Worm (Caenorhabditis elegans) whole organism, L1 larva: Measurements from ENCODE around the gene H03G16.5.
A peak's percentile ranks its signal among the peaks of the same experiment; 100 is the strongest.

Experiments
- C16A3.4 ChIP-seq: fragments of 150-350 bp; optimal IDR thresholded peaks from 2 replicates; lab custom pipeline; 2014; ENCODE audit warnings: missing biosample characterization, missing genetic modification characterization
- aha-1 ChIP-seq: fragments of 150-350 bp; optimal IDR thresholded peaks from 2 replicates; lab custom pipeline; 2014; ENCODE audit warnings: missing biosample characterization, missing genetic modification characterization
- ama-1 ChIP-seq: fragments of 150-350 bp; optimal IDR thresholded peaks from 2 replicates; lab custom pipeline; 2014
- blmp-1 ChIP-seq: fragments of 150-350 bp; optimal IDR thresholded peaks from 2 replicates; lab custom pipeline; 2014; ENCODE audit warnings: missing biosample characterization, missing genetic modification characterization
- ceh-63 ChIP-seq: fragments of 200-800 bp; sonication (Bioruptor generic); optimal IDR thresholded peaks from 2 replicates; lab custom pipeline; 2018; ENCODE audit warnings: mild to moderate bottlenecking, missing genetic modification characterization, missing compliant biosample characterization
- ceh-8 ChIP-seq: fragments of 200-800 bp; sonication (Bioruptor generic); optimal IDR thresholded peaks from 2 replicates; lab custom pipeline; 2018; ENCODE audit warnings: mild to moderate bottlenecking, missing genetic modification characterization, moderate library complexity, missing compliant biosample characterization
- dsc-1 ChIP-seq: sonication (generic microtip); optimal IDR thresholded peaks from 2 replicates; lab custom pipeline; 2016; ENCODE audit warnings: mild to moderate bottlenecking, missing genetic modification characterization, missing compliant biosample characterization
- efl-1 ChIP-seq, 4 experiments: fragments of 150-350 bp; optimal IDR thresholded peaks in 3 of 4; peaks in 1 of 4; 1 replicate in 1 of 4; 2 replicates in 3 of 4; lab custom pipeline; 2014; ENCODE audit warnings: missing biosample characterization in 2 of 4, missing genetic modification characterization in 2 of 4, missing genetic modification reagents in 2 of 4
- efl-3 ChIP-seq: fragments of 200-800 bp; sonication (Bioruptor generic); optimal IDR thresholded peaks from 2 replicates; lab custom pipeline; 2018; ENCODE audit warnings: mild to moderate bottlenecking, missing genetic modification characterization, missing compliant biosample characterization
- egl-13 ChIP-seq: sonication (generic microtip); optimal IDR thresholded peaks from 2 replicates; lab custom pipeline; 2016; ENCODE audit warnings: missing genotype, missing genetic modification reagents, missing genetic modification characterization, missing compliant biosample characterization
- elt-2 ChIP-seq: sonication (generic microtip); optimal IDR thresholded peaks from 2 replicates; lab custom pipeline; 2016; ENCODE audit warnings: missing genetic modification characterization, mild to moderate bottlenecking, inconsistent platforms, missing compliant biosample characterization, missing genetic modification reagents
- elt-3 ChIP-seq, 6 experiments: fragments of 150-350 bp in 1 of 6; sonication (generic microtip); optimal IDR thresholded peaks; 2 replicates each; lab custom pipeline; 2017 to 2018; ENCODE audit warnings: missing biosample characterization in 6 of 6, missing genetic modification characterization in 6 of 6, inconsistent platforms in 1 of 6
- fkh-4 ChIP-seq: sonication (generic microtip); optimal IDR thresholded peaks from 2 replicates; lab custom pipeline; 2016; ENCODE audit warnings: missing compliant biosample characterization, missing genetic modification characterization, borderline replicate concordance
- fos-1 ChIP-seq: fragments of 150-350 bp; optimal IDR thresholded peaks from 2 replicates; lab custom pipeline; 2014; ENCODE audit warnings: missing biosample characterization, missing genetic modification characterization
- hpl-2 ChIP-seq: fragments of 150-350 bp; optimal IDR thresholded peaks from 2 replicates; lab custom pipeline; 2014; ENCODE audit warnings: missing biosample characterization, missing genetic modification reagents, missing genetic modification characterization
- lin-13 ChIP-seq: fragments of 150-350 bp; optimal IDR thresholded peaks from 2 replicates; lab custom pipeline; 2014; ENCODE audit warnings: missing biosample characterization, missing genetic modification reagents, missing genetic modification characterization
- lin-14 ChIP-seq: fragments of 200-800 bp; sonication (Bioruptor generic); optimal IDR thresholded peaks from 2 replicates; lab custom pipeline; 2018; ENCODE audit warnings: mild to moderate bottlenecking, missing genetic modification characterization, moderate library complexity, missing compliant biosample characterization
- lin-15B ChIP-seq: fragments of 150-350 bp; sonication (generic microtip); optimal IDR thresholded peaks from 3 replicates; lab custom pipeline; 2014; ENCODE audit warnings: missing biosample characterization, missing genetic modification characterization
- lin-35 ChIP-seq, 2 experiments: fragments of 150-350 bp; optimal IDR thresholded peaks; 2 replicates each; lab custom pipeline; 2014; ENCODE audit warnings: missing biosample characterization in 2 of 2, missing genetic modification characterization in 2 of 2, missing genetic modification reagents in 2 of 2
- mdl-1 ChIP-seq, 2 experiments: fragments of 150-350 bp; optimal IDR thresholded peaks; 2 replicates each; lab custom pipeline; 2014 to 2017; ENCODE audit warnings: missing biosample characterization in 2 of 2, missing genetic modification characterization in 2 of 2, inconsistent platforms in 1 of 2
- mef-2 ChIP-seq: fragments of 150-350 bp; optimal IDR thresholded peaks from 2 replicates; lab custom pipeline; 2014; ENCODE audit warnings: missing biosample characterization, missing genetic modification characterization
- nhr-12 ChIP-seq: sonication (generic microtip); optimal IDR thresholded peaks from 2 replicates; lab custom pipeline; 2017; ENCODE audit warnings: missing biosample characterization, missing genetic modification characterization
- nhr-28 ChIP-seq: fragments of 150-350 bp; optimal IDR thresholded peaks from 2 replicates; lab custom pipeline; 2014; ENCODE audit warnings: missing biosample characterization, missing genetic modification characterization
- nhr-47 ChIP-seq: sonication (generic microtip); optimal IDR thresholded peaks from 2 replicates; lab custom pipeline; 2016; ENCODE audit warnings: mild to moderate bottlenecking, missing genetic modification characterization, moderate library complexity, missing compliant biosample characterization
- nhr-77 ChIP-seq: fragments of 150-350 bp; optimal IDR thresholded peaks from 2 replicates; lab custom pipeline; 2014; ENCODE audit warnings: missing biosample characterization, missing genetic modification characterization
- nhr-84 ChIP-seq: sonication (generic microtip); optimal IDR thresholded peaks from 2 replicates; lab custom pipeline; 2017; ENCODE audit warnings: missing biosample characterization, missing genetic modification characterization
- nhr-90 ChIP-seq: sonication (generic microtip); optimal IDR thresholded peaks from 2 replicates; lab custom pipeline; 2016; ENCODE audit warnings: mild to moderate bottlenecking, missing genetic modification characterization, missing compliant biosample characterization; ENCODE audit not compliant: poor library complexity
- pag-3 ChIP-seq: sonication (generic microtip); optimal IDR thresholded peaks from 2 replicates; lab custom pipeline; 2017; ENCODE audit warnings: missing genetic modification characterization, mild to moderate bottlenecking, missing compliant biosample characterization, antibody characterized with exemption, borderline replicate concordance; ENCODE audit not compliant: insufficient read depth
- pqm-1 ChIP-seq: sonication (generic microtip); optimal IDR thresholded peaks from 3 replicates; lab custom pipeline; 2017; ENCODE audit warnings: missing biosample characterization, missing genetic modification characterization
- rnt-1 ChIP-seq: sonication (generic microtip); optimal IDR thresholded peaks from 2 replicates; lab custom pipeline; 2016; ENCODE audit warnings: mild to moderate bottlenecking, missing genetic modification characterization, moderate library complexity, missing compliant biosample characterization
- snpc-4 ChIP-seq: fragments of 150-350 bp; optimal IDR thresholded peaks from 2 replicates; lab custom pipeline; 2014; ENCODE audit warnings: missing biosample characterization, missing genetic modification characterization
- sox-4 ChIP-seq: sonication (generic microtip); optimal IDR thresholded peaks from 2 replicates; lab custom pipeline; 2016; ENCODE audit warnings: missing genetic modification characterization, missing compliant biosample characterization
- swsn-7 ChIP-seq: sonication (generic microtip); optimal IDR thresholded peaks from 2 replicates; lab custom pipeline; 2016; ENCODE audit warnings: missing genetic modification characterization, missing compliant biosample characterization
- tbx-2 ChIP-seq: sonication (generic microtip); optimal IDR thresholded peaks from 2 replicates; lab custom pipeline; 2016; ENCODE audit warnings: missing genetic modification characterization, missing compliant biosample characterization
- tlp-1 ChIP-seq: fragments of 150-350 bp; optimal IDR thresholded peaks from 2 replicates; lab custom pipeline; 2014; ENCODE audit warnings: missing biosample characterization, missing genetic modification characterization
- unc-98 ChIP-seq: fragments of 200-800 bp; sonication (Bioruptor generic); IDR thresholded peaks from 2 replicates; pipeline ENCODE4 v1.3.6; 2022; ENCODE audit warnings: missing genetic modification characterization, missing compliant biosample characterization
- xbp-1 ChIP-seq: sonication (generic microtip); optimal IDR thresholded peaks from 2 replicates; lab custom pipeline; 2016; ENCODE audit warnings: missing genetic modification characterization, missing compliant biosample characterization
- zag-1 ChIP-seq: fragments of 150-350 bp; optimal IDR thresholded peaks from 2 replicates; lab custom pipeline; 2014; ENCODE audit warnings: missing biosample characterization, missing genetic modification characterization
- zip-4 ChIP-seq: fragments of 200-800 bp; sonication (Bioruptor generic); optimal IDR thresholded peaks from 2 replicates; lab custom pipeline; 2018; ENCODE audit warnings: mild to moderate bottlenecking, missing genetic modification characterization, moderate library complexity, missing compliant biosample characterization
- ztf-11 ChIP-seq, 2 experiments: sonication (generic microtip); optimal IDR thresholded peaks; 2 replicates each; lab custom pipeline; 2016 to 2017; ENCODE audit warnings: missing genetic modification characterization in 2 of 2, missing biosample characterization in 1 of 2, missing compliant biosample characterization in 1 of 2

H03G16.5 gene

DNA sequence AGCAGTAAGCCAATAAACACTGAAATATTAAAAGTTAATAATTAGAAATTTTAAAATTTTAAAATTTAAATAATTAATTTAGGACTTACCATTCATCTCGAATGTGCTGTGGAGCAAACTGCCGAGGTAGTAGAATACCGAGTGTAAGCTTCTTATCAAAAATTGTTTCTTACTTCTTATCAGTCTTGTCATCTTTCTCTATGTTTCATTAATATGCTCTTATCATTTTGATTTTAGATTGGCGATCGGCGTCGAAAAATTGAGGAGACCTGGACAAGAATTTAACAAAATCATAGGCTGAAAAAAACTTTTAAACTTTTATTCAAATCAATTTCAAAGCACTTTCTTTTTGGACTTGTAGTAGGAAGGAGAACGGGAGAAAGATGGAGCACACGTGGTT lies 41.1 kb upstream of the H03G16.5 start, which contains the start of gene F09B12.3:
TSS of gene F09B12.3 (minus strand) at position 192 of the 400 bp plus-strand sequence.
- TF ChIP-seq tlp-1 (tag; lab: Kevin White, UChicago) (peak; percentile 33), elt-2 (tag; lab: Kevin White, UChicago) (peak; percentile 77), pqm-1 (tag; lab: Kevin White, UChicago) (peak; percentile 55), fos-1 (tag; lab: Kevin White, UChicago) (no peak)
- TF ChIP-seq, all 84 proteins: peak for 3

ce11 chrX:15096277-15096676 lies 39.6 kb upstream of the H03G16.5 start:
- TF ChIP-seq mef-2 (tag; lab: Kevin White, UChicago) (no peak), rnt-1 (no peak), efl-3 (GFP tag; lab: Kevin White, UChicago) (no peak), swsn-7 (tag; lab: Kevin White, UChicago) (no peak), pag-3 (no peak)
- TF ChIP-seq, all 84 proteins: peak for 0

- TF ChIP-seq nhr-28 (tag; lab: Kevin White, UChicago) (no peak), lin-14 (GFP tag; lab: Kevin White, UChicago) (no peak), tbx-2 (tag; lab: Kevin White, UChicago) (no peak), nhr-77 (tag; lab: Kevin White, UChicago) (no peak), dsc-1 (tag; lab: Kevin White, UChicago) (no peak), mef-2 (tag; lab: Kevin White, UChicago) (no peak), hpl-2 (GFP tag; lab: Kevin White, UChicago) (no peak), lin-35 (GFP tag; optimal IDR thresholded peaks at IDR 0.05; lab: Kevin White, UChicago) (no peak), mdl-1 (tag; optimal IDR thresholded peaks at IDR 0.05; lab: Kevin White, UChicago) (no peak), ceh-63 (GFP tag; lab: Kevin White, UChicago) (no peak), efl-1 (optimal IDR thresholded peaks at IDR 0.05; lab: Kevin White, UChicago) (no peak), efl-1 (GFP tag; optimal IDR thresholded peaks at IDR 0.05 in 1 of 2; lab: Kevin White, UChicago) (no peak), zip-4 (GFP tag; lab: Kevin White, UChicago) (no peak), ama-1 (no peak), ceh-8 (no peak), nhr-12 (no peak), lin-15B (tag; lab: Kevin White, UChicago) (no peak), zag-1 (tag; lab: Kevin White, UChicago) (no peak), nhr-90 (no peak), unc-98 (no peak), egl-13 (tag; lab: Kevin White, UChicago) (no peak)
Observed at ce11 chrX:15094973-15095372, 38.3 kb upstream of the H03G16.5 start, which contains the start of gene F09B12.7. Gene F09B12.7 (minus strand): TSS chrX:15095073.

ce11 chrX:15092775-15093386 lies 36.2 kb upstream of the H03G16.5 start:
- TF ChIP-seq snpc-4 (tag; lab: Kevin White, UChicago), result peak; percentile 74
- TF ChIP-seq fkh-4, result no peak
- no peak for TF ChIP-seq efl-1 (optimal IDR thresholded peaks at IDR 0.05; lab: Kevin White, UChicago)
- peak in 1 of 2 experiments; percentile 87 for TF ChIP-seq efl-1 (GFP tag; optimal IDR thresholded peaks at IDR 0.05 in 1 of 2; lab: Kevin White, UChicago)
- TF ChIP-seq, all 84 proteins: peak for 2

DNA sequence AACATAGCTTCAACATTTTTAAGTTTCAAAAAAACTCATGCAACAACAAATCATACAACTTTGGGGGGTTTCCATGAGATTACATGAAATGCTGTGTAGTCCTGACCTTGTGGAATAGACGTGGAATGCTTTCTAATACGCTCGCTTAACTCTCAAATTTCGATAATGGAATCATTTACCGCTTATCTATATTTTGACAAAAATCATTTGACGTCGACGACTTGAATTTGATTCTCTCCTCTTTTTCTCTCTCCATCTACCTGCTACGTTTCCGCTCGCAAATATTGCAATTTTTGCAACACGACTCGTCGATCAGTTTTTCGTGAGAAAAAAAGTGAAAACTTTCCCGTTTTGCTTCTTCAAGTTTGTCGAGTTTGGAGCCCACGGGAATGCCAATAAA lies 32.5 kb upstream of the H03G16.5 start, which contains the start of gene flr-4:
TSS of gene flr-4 (plus strand) at position 275 of the 400 bp plus-strand sequence.
- TF ChIP-seq blmp-1 (no peak), C16A3.4 (tag; lab: Kevin White, UChicago) (no peak), sox-4 (tag; lab: Kevin White, UChicago) (no peak), pqm-1 (tag; lab: Kevin White, UChicago) (no peak), elt-2 (tag; lab: Kevin White, UChicago) (peak; percentile 45), elt-3 (tag; optimal IDR thresholded peaks at IDR 0.05; lab: Kevin White, UChicago) (no peak), nhr-84 (tag; lab: Kevin White, UChicago) (no peak), lin-13 (no peak), aha-1 (tag; lab: Kevin White, UChicago) (no peak), xbp-1 (tag; lab: Kevin White, UChicago) (no peak), ztf-11 (tag; optimal IDR thresholded peaks at IDR 0.05; lab: Kevin White, UChicago) (no peak), nhr-47 (no peak), nhr-77 (tag; lab: Kevin White, UChicago) (no peak), fos-1 (tag; lab: Kevin White, UChicago) (no peak), lin-35 (GFP tag; optimal IDR thresholded peaks at IDR 0.05; lab: Kevin White, UChicago) (peak in 1 of 2 experiments; percentile 16)
